Worm (Caenorhabditis elegans) whole organism, late embryonic: Measurements from ENCODE around the gene mdt-29.

Experiments
- mec-3 ChIP-seq: sonication (generic microtip); optimal IDR thresholded peaks from 2 replicates; lab custom pipeline; 2016; ENCODE audit warnings: borderline replicate concordance, missing genetic modification characterization, missing compliant biosample characterization
- pqm-1 ChIP-seq: sonication (generic microtip); optimal IDR thresholded peaks from 2 replicates; lab custom pipeline; 2016; ENCODE audit warnings: missing genetic modification characterization, missing compliant biosample characterization
- pros-1 ChIP-seq: fragments of 150-350 bp; optimal IDR thresholded peaks from 2 replicates; lab custom pipeline; 2014; ENCODE audit warnings: missing biosample characterization, missing genetic modification reagents, missing genetic modification characterization
- ref-2 ChIP-seq: sonication (generic microtip); optimal IDR thresholded peaks from 2 replicates; lab custom pipeline; 2016; ENCODE audit warnings: missing genetic modification characterization, missing compliant biosample characterization

DNA sequence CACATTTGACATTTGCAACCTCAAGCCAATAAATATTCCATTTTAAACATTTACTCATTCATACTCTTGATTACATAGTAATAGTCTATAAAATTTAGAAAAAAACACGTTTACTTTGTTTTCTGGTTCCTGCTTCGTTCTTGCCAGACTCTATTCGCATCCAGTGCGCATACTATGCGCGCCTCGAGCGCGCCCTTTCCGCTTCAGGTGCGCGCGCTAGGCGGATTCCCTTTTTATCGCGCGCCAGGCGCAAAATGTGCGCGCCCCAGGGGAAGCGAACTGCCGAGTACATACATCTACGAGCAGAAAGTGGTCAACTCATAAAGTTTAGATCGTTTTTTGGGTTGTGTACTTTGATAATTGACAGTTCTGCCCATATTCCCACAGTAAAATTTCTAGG is 31.6 kb upstream of the mdt-29 start:
- TF ChIP-seq mec-3 (tag; lab: Kevin White, UChicago) (no peak), pros-1 (tag; lab: Kevin White, UChicago) (no peak), ref-2 (tag; lab: Kevin White, UChicago) (no peak), pqm-1 (tag; lab: Kevin White, UChicago) (no peak)
